Worm (Caenorhabditis elegans) whole organism, L4 larva: ENCODE measurements around the gene moc-6.
A peak's percentile ranks its signal among the peaks of the same experiment; 100 is the strongest.

Experiments used
- F44E2.7 ChIP-seq: fragments of 200-800 bp; sonication (Bioruptor generic); IDR thresholded peaks from 2 replicates; pipeline ENCODE4 v2.1.2; 2022; ENCODE audit warnings: missing genetic modification characterization, missing compliant biosample characterization
- F49E8.2 ChIP-seq: sonication (generic microtip); optimal IDR thresholded peaks from 2 replicates; lab custom pipeline; 2016; ENCODE audit warnings: missing compliant biosample characterization, mild to moderate bottlenecking, missing genetic modification characterization, borderline replicate concordance
- T20F7.1 ChIP-seq: fragments of 200-800 bp; sonication (Bioruptor generic); optimal IDR thresholded peaks from 2 replicates; lab custom pipeline; 2018; ENCODE audit warnings: mild to moderate bottlenecking, missing genetic modification characterization, missing compliant biosample characterization
- Y75B8A.6 ChIP-seq: fragments of 200-800 bp; sonication (Bioruptor generic); IDR thresholded peaks from 2 replicates; pipeline ENCODE4 v1.3.6; 2022; ENCODE audit warnings: missing genetic modification reagents, missing genetic modification characterization, missing compliant biosample characterization
- attf-4 ChIP-seq: sonication (generic microtip); optimal IDR thresholded peaks from 3 replicates; lab custom pipeline; 2017; ENCODE audit warnings: missing biosample characterization, missing genetic modification characterization
- ceh-28 ChIP-seq: fragments of 150-350 bp; optimal IDR thresholded peaks from 2 replicates; lab custom pipeline; 2014; ENCODE audit warnings: missing biosample characterization, missing genetic modification reagents, missing genetic modification characterization
- ceh-32 ChIP-seq: sonication (generic microtip); optimal IDR thresholded peaks from 2 replicates; lab custom pipeline; 2016; ENCODE audit warnings: mild to moderate bottlenecking, missing genetic modification characterization, missing compliant biosample characterization; ENCODE audit not compliant: poor library complexity
- daf-16 ChIP-seq, 3 experiments: sonication (generic microtip); optimal IDR thresholded peaks; 2 replicates each; lab custom pipeline; 2016 to 2017; ENCODE audit warnings: missing genetic modification characterization in 3 of 3, missing genetic modification reagents in 3 of 3, mild to moderate bottlenecking in 2 of 3, missing compliant biosample characterization in 2 of 3, missing biosample characterization in 1 of 3, moderate library complexity in 1 of 3
- daf-19 ChIP-seq: fragments of 200-800 bp; sonication (Bioruptor generic); conservative IDR thresholded peaks from 2 replicates; pipeline ENCODE4 v1.3.6; 2022; ENCODE audit warnings: missing genetic modification characterization, missing compliant biosample characterization
- dmd-6 ChIP-seq: fragments of 200-800 bp; sonication (Bioruptor generic); IDR thresholded peaks from 2 replicates; pipeline ENCODE4 v1.3.6; 2022; ENCODE audit warnings: missing genetic modification reagents, missing genetic modification characterization, missing compliant biosample characterization
- dpl-1 ChIP-seq: fragments of 150-350 bp; optimal IDR thresholded peaks from 2 replicates; lab custom pipeline; 2014; ENCODE audit warnings: missing biosample characterization, missing genetic modification reagents, missing genetic modification characterization
- dve-1 ChIP-seq: sonication (generic microtip); optimal IDR thresholded peaks from 2 replicates; lab custom pipeline; 2017; ENCODE audit warnings: antibody characterized with exemption, mild to moderate bottlenecking, missing genetic modification characterization, missing compliant biosample characterization; ENCODE audit not compliant: insufficient read depth
- fkh-10 ChIP-seq: fragments of 150-350 bp; optimal IDR thresholded peaks from 2 replicates; lab custom pipeline; 2014; ENCODE audit warnings: missing biosample characterization, missing genetic modification reagents, missing genetic modification characterization
- fos-1 ChIP-seq: fragments of 150-350 bp; optimal IDR thresholded peaks from 2 replicates; lab custom pipeline; 2014; ENCODE audit warnings: missing biosample characterization, missing genetic modification characterization
- hif-1 ChIP-seq, 2 experiments: sonication (generic microtip); optimal IDR thresholded peaks; 2 replicates each; lab custom pipeline; 2016 to 2017; ENCODE audit warnings: missing compliant biosample characterization in 2 of 2, missing genetic modification characterization in 2 of 2, missing genetic modification reagents in 2 of 2, missing genotype in 2 of 2, mild to moderate bottlenecking in 1 of 2
- lim-7 ChIP-seq: fragments of 200-800 bp; sonication (Bioruptor generic); IDR thresholded peaks from 2 replicates; pipeline ENCODE4 v1.3.6; 2022; ENCODE audit warnings: missing genetic modification characterization, missing compliant biosample characterization
- lin-1 ChIP-seq: fragments of 200-800 bp; sonication (Bioruptor generic); IDR thresholded peaks from 2 replicates; pipeline ENCODE4 v1.3.6; 2022; ENCODE audit warnings: missing genetic modification reagents, missing genetic modification characterization, missing compliant biosample characterization
- lin-13 ChIP-seq: fragments of 150-350 bp; optimal IDR thresholded peaks from 2 replicates; lab custom pipeline; 2014; ENCODE audit warnings: missing biosample characterization, missing genetic modification reagents, missing genetic modification characterization
- lin-38 ChIP-seq: fragments of 200-800 bp; sonication (Bioruptor generic); IDR thresholded peaks from 2 replicates; pipeline ENCODE4 v1.3.6; 2022; ENCODE audit warnings: missing genetic modification reagents, missing genetic modification characterization, missing compliant biosample characterization
- lir-3 ChIP-seq: sonication (generic microtip); optimal IDR thresholded peaks from 2 replicates; lab custom pipeline; 2016; ENCODE audit warnings: mild to moderate bottlenecking, missing genetic modification characterization, missing compliant biosample characterization
- lsy-2 ChIP-seq, 2 experiments: fragments of 150-350 bp in 1 of 2; sonication (generic microtip) in 1 of 2; optimal IDR thresholded peaks; 2 replicates each; lab custom pipeline; 2014 to 2017; ENCODE audit warnings: missing biosample characterization in 2 of 2, missing genetic modification characterization in 2 of 2
- mdl-1 ChIP-seq, 2 experiments: fragments of 150-350 bp in 1 of 2; sonication (generic microtip) in 1 of 2; optimal IDR thresholded peaks; 2 replicates each; lab custom pipeline; 2014 to 2017; ENCODE audit warnings: missing biosample characterization in 2 of 2, missing genetic modification characterization in 2 of 2
- mdt-29 ChIP-seq: fragments of 200-800 bp; sonication (Bioruptor generic); IDR thresholded peaks from 2 replicates; pipeline ENCODE4 v1.3.6; 2022; ENCODE audit warnings: missing genetic modification reagents, missing genetic modification characterization, missing compliant biosample characterization
- mep-1 ChIP-seq: fragments of 150-350 bp; sonication (generic microtip); optimal IDR thresholded peaks from 3 replicates; lab custom pipeline; 2014; ENCODE audit warnings: missing biosample characterization, missing genetic modification characterization
- nhr-111 ChIP-seq: fragments of 200-800 bp; sonication (Bioruptor generic); optimal IDR thresholded peaks from 2 replicates; lab custom pipeline; 2018; ENCODE audit warnings: mild to moderate bottlenecking, missing genetic modification characterization, missing compliant biosample characterization
- nhr-28 ChIP-seq: fragments of 150-350 bp; optimal IDR thresholded peaks from 2 replicates; lab custom pipeline; 2014; ENCODE audit warnings: missing biosample characterization, missing genetic modification characterization
- nhr-42 ChIP-seq: fragments of 200-800 bp; sonication (Bioruptor generic); IDR thresholded peaks from 2 replicates; pipeline ENCODE4 v1.3.6; 2022; ENCODE audit warnings: missing genetic modification characterization, missing compliant biosample characterization
- nhr-6 ChIP-seq: fragments of 150-350 bp; optimal IDR thresholded peaks from 2 replicates; lab custom pipeline; 2014; ENCODE audit warnings: missing biosample characterization, missing genetic modification characterization
- nhr-76 ChIP-seq: fragments of 150-350 bp; optimal IDR thresholded peaks from 2 replicates; lab custom pipeline; 2014; ENCODE audit warnings: missing biosample characterization, missing genetic modification characterization
- nhr-77 ChIP-seq: fragments of 150-350 bp; optimal IDR thresholded peaks from 2 replicates; lab custom pipeline; 2014; ENCODE audit warnings: missing biosample characterization, missing genetic modification characterization
- pha-4 ChIP-seq, 2 experiments: fragments of 150-350 bp in 1 of 2; fragments of 200-800 bp in 1 of 2; sonication (Bioruptor generic) in 1 of 2; IDR thresholded peaks in 1 of 2; optimal IDR thresholded peaks in 1 of 2; 2 replicates each; pipeline versions ENCODE4 v1.3.6 to Lab custom; 2014 to 2022; ENCODE audit warnings: missing genetic modification characterization in 2 of 2, missing genetic modification reagents in 2 of 2, missing biosample characterization in 1 of 2, missing compliant biosample characterization in 1 of 2
- php-3 ChIP-seq: fragments of 200-800 bp; sonication (Bioruptor generic); IDR thresholded peaks from 2 replicates; pipeline ENCODE4 v1.3.6; 2022; ENCODE audit warnings: missing genetic modification reagents, missing genetic modification characterization, missing compliant biosample characterization
- pqm-1 ChIP-seq: sonication (generic microtip); optimal IDR thresholded peaks from 2 replicates; lab custom pipeline; 2017; ENCODE audit warnings: missing biosample characterization, missing genetic modification characterization
- sdz-12 ChIP-seq: fragments of 200-800 bp; sonication (Bioruptor generic); optimal IDR thresholded peaks from 2 replicates; lab custom pipeline; 2018; ENCODE audit warnings: mild to moderate bottlenecking, missing genetic modification characterization, missing compliant biosample characterization
- set-16 ChIP-seq: fragments of 200-800 bp; sonication (Bioruptor generic); IDR thresholded peaks from 2 replicates; pipeline ENCODE4 v1.3.6; 2022; ENCODE audit warnings: missing genetic modification reagents, missing genetic modification characterization, missing compliant biosample characterization
- skn-1 ChIP-seq: fragments of 150-350 bp; optimal IDR thresholded peaks from 2 replicates; lab custom pipeline; 2014; ENCODE audit warnings: missing biosample characterization, missing genetic modification characterization
- snpc-1.2 ChIP-seq: fragments of 200-800 bp; sonication (Bioruptor generic); IDR thresholded peaks from 2 replicates; pipeline ENCODE4 v1.3.6; 2022; ENCODE audit warnings: missing genetic modification reagents, missing genetic modification characterization, missing compliant biosample characterization
- snpc-4 ChIP-seq: fragments of 150-350 bp; optimal IDR thresholded peaks from 2 replicates; lab custom pipeline; 2014; ENCODE audit warnings: missing biosample characterization, missing genetic modification characterization
- spr-1 ChIP-seq: sonication (generic microtip); optimal IDR thresholded peaks from 2 replicates; lab custom pipeline; 2016; ENCODE audit warnings: mild to moderate bottlenecking, missing genetic modification characterization, missing compliant biosample characterization
- tra-1 ChIP-seq: fragments of 200-800 bp; sonication (Bioruptor generic); IDR thresholded peaks from 2 replicates; pipeline ENCODE4 v1.3.6; 2022; ENCODE audit warnings: missing genetic modification reagents, missing genetic modification characterization, missing compliant biosample characterization
- unc-39 ChIP-seq: sonication (generic microtip); optimal IDR thresholded peaks from 2 replicates; lab custom pipeline; 2017; ENCODE audit warnings: missing biosample characterization, missing genetic modification characterization
- unc-62 ChIP-seq, 3 experiments: fragments of 150-350 bp in 1 of 3; sonication (generic microtip); optimal IDR thresholded peaks in 2 of 3; peaks in 1 of 3; 1 replicate in 1 of 3; 2 replicates in 2 of 3; lab custom pipeline; 2014 to 2017; ENCODE audit warnings: missing biosample characterization in 3 of 3, missing genetic modification characterization in 3 of 3, missing genetic modification reagents in 3 of 3, missing genotype in 1 of 3
- vab-7 ChIP-seq: fragments of 200-800 bp; sonication (Bioruptor generic); IDR thresholded peaks from 2 replicates; pipeline ENCODE4 v1.3.6; 2022; ENCODE audit warnings: missing genetic modification reagents, missing genetic modification characterization, missing compliant biosample characterization
- zag-1 ChIP-seq: fragments of 150-350 bp; optimal IDR thresholded peaks from 2 replicates; lab custom pipeline; 2014; ENCODE audit warnings: missing biosample characterization, missing genetic modification characterization
- zfp-3 ChIP-seq: fragments of 200-800 bp; sonication (Bioruptor generic); conservative IDR thresholded peaks from 2 replicates; pipeline ENCODE4 v1.3.6; 2022; ENCODE audit warnings: missing genetic modification reagents, missing genetic modification characterization, missing compliant biosample characterization
- ztf-7 ChIP-seq: fragments of 150-350 bp; optimal IDR thresholded peaks from 2 replicates; lab custom pipeline; 2014; ENCODE audit warnings: missing biosample characterization, missing genetic modification characterization

Gene moc-6

ce11 chrIII:5199577-5199976, 3.8 kb downstream of the moc-6 start, which contains the start of gene emb-8:
Gene emb-8, minus strand, starts transcription at chrIII:5199677.
- TF ChIP-seq php-3 (GFP tag; lab: Robert Waterston, UW) (no peak), pha-4 (GFP tag; IDR thresholded peaks at IDR 0.05; lab: Robert Waterston, UW) (0 out of 2 replicates have a peak, but pooled peaks have one; percentile 31), pha-4 (tag; optimal IDR thresholded peaks at IDR 0.05; lab: Kevin White, UChicago) (no peak), tra-1 (no peak), pqm-1 (no peak), nhr-6 (tag; lab: Kevin White, UChicago) (no peak)

DNA sequence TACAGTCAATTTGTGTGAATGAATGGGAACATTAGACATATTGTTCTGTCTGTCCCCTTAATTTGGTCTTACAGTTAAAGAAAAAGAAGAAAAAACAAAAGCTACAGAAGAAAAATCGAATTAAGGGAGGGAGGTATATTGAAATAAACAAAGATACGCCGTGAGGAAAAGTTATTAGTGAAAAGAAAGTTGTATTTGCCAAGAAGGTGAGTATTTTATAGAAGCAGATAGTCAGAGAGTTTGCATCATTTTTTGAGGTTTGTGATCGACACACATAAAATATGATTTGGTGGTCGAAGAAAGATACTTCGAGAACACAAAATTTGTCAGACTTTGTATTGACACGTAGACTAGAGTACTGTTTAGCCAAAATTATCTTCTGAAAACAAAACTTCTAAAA, 4.6 kb downstream of the moc-6 start:
- no peak for TF ChIP-seq ceh-32
- TF ChIP-seq nhr-6 (tag; lab: Kevin White, UChicago), result no peak
- no peak for TF ChIP-seq F44E2.7 (GFP tag; lab: Robert Waterston, UW)
- no peak for TF ChIP-seq nhr-111 (GFP tag; lab: Kevin White, UChicago)
- TF ChIP-seq T20F7.1 (GFP tag; lab: Kevin White, UChicago), result peak; percentile 19
- no peak for TF ChIP-seq daf-16 (GFP tag; optimal IDR thresholded peaks at IDR 0.05; lab: Kevin White, UChicago)
- peak; percentile 13 for TF ChIP-seq daf-16 (tag; optimal IDR thresholded peaks at IDR 0.05; lab: Kevin White, UChicago)
- TF ChIP-seq Y75B8A.6 (GFP tag; lab: Robert Waterston, UW), result no peak
- no peak for TF ChIP-seq zfp-3 (GFP tag; lab: Robert Waterston, UW)
- peak; percentile 75 for TF ChIP-seq pqm-1
- peak; percentile 4 for TF ChIP-seq ztf-7 (tag; lab: Kevin White, UChicago)
- peak; percentile 71 for TF ChIP-seq nhr-77 (tag; lab: Kevin White, UChicago)
- peak in 1 of 2 experiments; percentile 38 for TF ChIP-seq unc-62 (GFP tag; optimal IDR thresholded peaks at IDR 0.05 in 1 of 2; lab: Kevin White, UChicago)
- no peak for TF ChIP-seq unc-62 (tag; optimal IDR thresholded peaks at IDR 0.05; lab: Kevin White, UChicago)
- TF ChIP-seq snpc-1.2 (GFP tag; lab: Robert Waterston, UW), result no peak
- TF ChIP-seq attf-4 (tag; lab: Kevin White, UChicago), result no peak
- no peak for TF ChIP-seq dpl-1 (GFP tag; lab: Kevin White, UChicago)
- TF ChIP-seq zag-1 (tag; lab: Kevin White, UChicago), result no peak
- TF ChIP-seq lsy-2 (tag; optimal IDR thresholded peaks at IDR 0.05; lab: Kevin White, UChicago), result peak in 1 of 2 experiments; percentile 28
- no peak for TF ChIP-seq vab-7
- no peak for TF ChIP-seq lir-3 (tag; lab: Kevin White, UChicago)
- no peak for TF ChIP-seq ceh-28 (tag; lab: Kevin White, UChicago)
- TF ChIP-seq lim-7, result 0 out of 2 replicates have a peak, but pooled peaks have one; percentile 34
- TF ChIP-seq unc-39 (tag; lab: Kevin White, UChicago), result no peak
- peak; percentile 60 for TF ChIP-seq dve-1 (tag; lab: Kevin White, UChicago)
- TF ChIP-seq mep-1 (tag; lab: Kevin White, UChicago), result peak; percentile 8
- peak in 1 of 2 experiments; percentile 44 for TF ChIP-seq hif-1 (tag; optimal IDR thresholded peaks at IDR 0.05; lab: Kevin White, UChicago)
- peak; percentile 34; the same call in 1 of the 2 replicates for TF ChIP-seq dmd-6 (GFP tag; lab: Robert Waterston, UW)
- peak; percentile 96 for TF ChIP-seq nhr-28 (tag; lab: Kevin White, UChicago)
- TF ChIP-seq, all 104 proteins: peak for 13

DNA sequence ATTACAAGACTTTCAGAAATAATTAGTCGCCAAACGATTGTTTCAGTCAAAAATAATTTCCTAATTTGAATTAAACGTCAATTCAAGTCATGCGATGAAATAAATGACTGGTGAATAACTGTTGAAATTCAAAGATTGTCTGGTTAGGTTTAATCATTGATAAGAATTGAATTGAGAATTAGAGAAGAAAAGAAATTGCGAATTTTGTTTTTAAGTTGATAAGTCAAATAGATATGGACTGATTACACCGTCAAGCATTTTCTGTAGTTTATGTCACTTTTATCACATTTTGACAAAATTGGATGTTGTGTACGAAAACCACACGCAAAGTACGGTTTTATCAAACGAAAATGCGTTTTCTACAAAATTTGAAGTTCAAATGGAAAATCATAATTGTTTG, 5.5 kb downstream of the moc-6 start:
- TF ChIP-seq lsy-2 (tag; optimal IDR thresholded peaks at IDR 0.05; lab: Kevin White, UChicago) (peak in 1 of 2 experiments; percentile 58), skn-1 (no peak), sdz-12 (GFP tag; lab: Kevin White, UChicago) (no peak), nhr-76 (tag; lab: Kevin White, UChicago) (no peak), zfp-3 (GFP tag; lab: Robert Waterston, UW) (no peak), snpc-4 (no peak), lin-38 (no peak), fkh-10 (GFP tag; lab: Kevin White, UChicago) (no peak), unc-62 (GFP tag; optimal IDR thresholded peaks at IDR 0.05 in 1 of 2; lab: Kevin White, UChicago) (peak; percentile 15 to 98), unc-62 (tag; optimal IDR thresholded peaks at IDR 0.05; lab: Kevin White, UChicago) (no peak), fos-1 (no peak), mep-1 (tag; lab: Kevin White, UChicago) (peak; percentile 73), php-3 (GFP tag; lab: Robert Waterston, UW) (peak; percentile 59; the same call in 1 of the 2 replicates), lin-1 (peak; percentile 59), mdt-29 (GFP tag; lab: Robert Waterston, UW) (no peak), spr-1 (tag; lab: Kevin White, UChicago) (no peak), F49E8.2 (no peak), set-16 (GFP tag; lab: Robert Waterston, UW) (no peak), nhr-28 (tag; lab: Kevin White, UChicago) (peak; percentile 99), daf-19 (GFP tag; lab: Robert Waterston, UW) (no peak), lin-13 (GFP tag; lab: Kevin White, UChicago) (no peak), mdl-1 (tag; optimal IDR thresholded peaks at IDR 0.05; lab: Kevin White, UChicago) (no peak), nhr-42 (GFP tag; lab: Robert Waterston, UW) (no peak)
